Worm (Caenorhabditis elegans) whole organism, L4 larva: ENCODE measurements around the gene rpi-1.
A peak's percentile ranks its signal among the peaks of the same experiment; 100 is the strongest.

Source experiments
- F26F4.8 ChIP-seq: fragments of 200-800 bp; sonication (Bioruptor generic); conservative IDR thresholded peaks from 2 replicates; pipeline ENCODE4 v1.3.6; 2022; ENCODE audit warnings: missing genetic modification characterization, missing compliant biosample characterization
- F44E2.7 ChIP-seq: fragments of 200-800 bp; sonication (Bioruptor generic); IDR thresholded peaks from 2 replicates; pipeline ENCODE4 v2.1.2; 2022; ENCODE audit warnings: missing genetic modification characterization, missing compliant biosample characterization
- T20F7.1 ChIP-seq: fragments of 200-800 bp; sonication (Bioruptor generic); optimal IDR thresholded peaks from 2 replicates; lab custom pipeline; 2018; ENCODE audit warnings: mild to moderate bottlenecking, missing genetic modification characterization, missing compliant biosample characterization
- T26A8.4 ChIP-seq: fragments of 200-800 bp; sonication (Bioruptor generic); IDR thresholded peaks from 2 replicates; pipeline ENCODE4 v1.3.6; 2022; ENCODE audit warnings: missing genetic modification characterization, missing compliant biosample characterization
- Y105C5A.15 ChIP-seq: fragments of 200-800 bp; sonication (Bioruptor generic); IDR thresholded peaks from 2 replicates; pipeline ENCODE4 v1.3.6; 2022; ENCODE audit warnings: missing genetic modification characterization, missing compliant biosample characterization
- Y5F2A.4 ChIP-seq: fragments of 200-800 bp; sonication (Bioruptor generic); optimal IDR thresholded peaks from 2 replicates; lab custom pipeline; 2018; ENCODE audit warnings: mild to moderate bottlenecking, missing genetic modification characterization, missing compliant biosample characterization
- ZK546.5 ChIP-seq, 2 experiments: sonication (generic microtip); optimal IDR thresholded peaks; 2 replicates each; lab custom pipeline; 2017; ENCODE audit warnings: missing biosample characterization in 2 of 2, missing genetic modification characterization in 2 of 2
- aha-1 ChIP-seq: fragments of 150-350 bp; peaks from one replicate; lab custom pipeline; 2014; ENCODE audit warnings: missing biosample characterization, missing genetic modification characterization
- aly-2 ChIP-seq: sonication (generic microtip); optimal IDR thresholded peaks from 2 replicates; lab custom pipeline; 2018; ENCODE audit warnings: missing biosample characterization, missing genetic modification characterization
- ceh-20 ChIP-seq: fragments of 200-800 bp; sonication (Bioruptor generic); IDR thresholded peaks from 2 replicates; pipeline ENCODE4 v1.3.6; 2022; ENCODE audit warnings: missing genetic modification reagents, missing genetic modification characterization, missing compliant biosample characterization
- ceh-28 ChIP-seq: fragments of 150-350 bp; optimal IDR thresholded peaks from 2 replicates; lab custom pipeline; 2014; ENCODE audit warnings: missing biosample characterization, missing genetic modification reagents, missing genetic modification characterization
- ceh-32 ChIP-seq: sonication (generic microtip); optimal IDR thresholded peaks from 2 replicates; lab custom pipeline; 2016; ENCODE audit warnings: mild to moderate bottlenecking, missing genetic modification characterization, missing compliant biosample characterization; ENCODE audit not compliant: poor library complexity
- ceh-82 ChIP-seq: sonication (generic microtip); optimal IDR thresholded peaks from 2 replicates; lab custom pipeline; 2017; ENCODE audit warnings: missing biosample characterization, missing genetic modification characterization
- ctbp-1 ChIP-seq: fragments of 200-800 bp; sonication (Bioruptor generic); IDR thresholded peaks from 2 replicates; pipeline ENCODE4 v1.3.6; 2022; ENCODE audit warnings: missing genetic modification reagents, missing genetic modification characterization, missing compliant biosample characterization
- daf-16 ChIP-seq, 3 experiments: sonication (generic microtip); optimal IDR thresholded peaks; 2 replicates each; lab custom pipeline; 2016 to 2017; ENCODE audit warnings: missing genetic modification characterization in 3 of 3, missing genetic modification reagents in 3 of 3, mild to moderate bottlenecking in 2 of 3, missing compliant biosample characterization in 2 of 3, missing biosample characterization in 1 of 3, moderate library complexity in 1 of 3
- daf-19 ChIP-seq: fragments of 200-800 bp; sonication (Bioruptor generic); conservative IDR thresholded peaks from 2 replicates; pipeline ENCODE4 v1.3.6; 2022; ENCODE audit warnings: missing genetic modification characterization, missing compliant biosample characterization
- dmd-6 ChIP-seq: fragments of 200-800 bp; sonication (Bioruptor generic); IDR thresholded peaks from 2 replicates; pipeline ENCODE4 v1.3.6; 2022; ENCODE audit warnings: missing genetic modification reagents, missing genetic modification characterization, missing compliant biosample characterization
- dmd-8 ChIP-seq: fragments of 200-800 bp; sonication (Bioruptor generic); IDR thresholded peaks from 2 replicates; pipeline ENCODE4 v1.3.6; 2022; ENCODE audit warnings: missing genetic modification characterization, missing compliant biosample characterization
- dpl-1 ChIP-seq: fragments of 150-350 bp; optimal IDR thresholded peaks from 2 replicates; lab custom pipeline; 2014; ENCODE audit warnings: missing biosample characterization, missing genetic modification reagents, missing genetic modification characterization
- dve-1 ChIP-seq: sonication (generic microtip); optimal IDR thresholded peaks from 2 replicates; lab custom pipeline; 2017; ENCODE audit warnings: antibody characterized with exemption, mild to moderate bottlenecking, missing genetic modification characterization, missing compliant biosample characterization; ENCODE audit not compliant: insufficient read depth
- egl-27 ChIP-seq: sonication (generic microtip); optimal IDR thresholded peaks from 3 replicates; lab custom pipeline; 2017; ENCODE audit warnings: missing biosample characterization, missing genetic modification reagents, missing genetic modification characterization
- hlh-30 ChIP-seq: sonication (generic microtip); optimal IDR thresholded peaks from 2 replicates; lab custom pipeline; 2017; ENCODE audit warnings: antibody characterized with exemption, mild to moderate bottlenecking, missing genetic modification characterization, missing compliant biosample characterization; ENCODE audit not compliant: insufficient read depth
- jun-1 ChIP-seq: fragments of 150-350 bp; optimal IDR thresholded peaks from 2 replicates; lab custom pipeline; 2014; ENCODE audit warnings: missing biosample characterization, missing genetic modification reagents, missing genetic modification characterization
- lin-13 ChIP-seq: fragments of 150-350 bp; optimal IDR thresholded peaks from 2 replicates; lab custom pipeline; 2014; ENCODE audit warnings: missing biosample characterization, missing genetic modification reagents, missing genetic modification characterization
- lin-15B ChIP-seq: fragments of 150-350 bp; sonication (generic microtip); optimal IDR thresholded peaks from 3 replicates; lab custom pipeline; 2014; ENCODE audit warnings: missing biosample characterization, missing genetic modification characterization
- lsy-2 ChIP-seq, 2 experiments: fragments of 150-350 bp in 1 of 2; sonication (generic microtip) in 1 of 2; optimal IDR thresholded peaks; 2 replicates each; lab custom pipeline; 2014 to 2017; ENCODE audit warnings: missing biosample characterization in 2 of 2, missing genetic modification characterization in 2 of 2
- mep-1 ChIP-seq: fragments of 150-350 bp; sonication (generic microtip); optimal IDR thresholded peaks from 3 replicates; lab custom pipeline; 2014; ENCODE audit warnings: missing biosample characterization, missing genetic modification characterization
- mxl-2 ChIP-seq: fragments of 200-800 bp; sonication (Bioruptor generic); conservative IDR thresholded peaks from 2 replicates; pipeline ENCODE4 v1.3.6; 2022; ENCODE audit warnings: missing genetic modification reagents, missing genetic modification characterization, missing compliant biosample characterization
- mxl-3 ChIP-seq: fragments of 200-800 bp; sonication (Bioruptor generic); optimal IDR thresholded peaks from 2 replicates; lab custom pipeline; 2018; ENCODE audit warnings: mild to moderate bottlenecking, missing genetic modification characterization, missing compliant biosample characterization
- nhr-111 ChIP-seq: fragments of 200-800 bp; sonication (Bioruptor generic); optimal IDR thresholded peaks from 2 replicates; lab custom pipeline; 2018; ENCODE audit warnings: mild to moderate bottlenecking, missing genetic modification characterization, missing compliant biosample characterization
- nhr-28 ChIP-seq: fragments of 150-350 bp; optimal IDR thresholded peaks from 2 replicates; lab custom pipeline; 2014; ENCODE audit warnings: missing biosample characterization, missing genetic modification characterization
- nhr-42 ChIP-seq: fragments of 200-800 bp; sonication (Bioruptor generic); IDR thresholded peaks from 2 replicates; pipeline ENCODE4 v1.3.6; 2022; ENCODE audit warnings: missing genetic modification characterization, missing compliant biosample characterization
- nhr-77 ChIP-seq: fragments of 150-350 bp; optimal IDR thresholded peaks from 2 replicates; lab custom pipeline; 2014; ENCODE audit warnings: missing biosample characterization, missing genetic modification characterization
- pha-4 ChIP-seq, 2 experiments: fragments of 150-350 bp in 1 of 2; fragments of 200-800 bp in 1 of 2; sonication (Bioruptor generic) in 1 of 2; IDR thresholded peaks in 1 of 2; optimal IDR thresholded peaks in 1 of 2; 2 replicates each; pipeline versions ENCODE4 v1.3.6 to Lab custom; 2014 to 2022; ENCODE audit warnings: missing genetic modification characterization in 2 of 2, missing genetic modification reagents in 2 of 2, missing biosample characterization in 1 of 2, missing compliant biosample characterization in 1 of 2
- pqm-1 ChIP-seq: sonication (generic microtip); optimal IDR thresholded peaks from 2 replicates; lab custom pipeline; 2017; ENCODE audit warnings: missing biosample characterization, missing genetic modification characterization
- rbr-2 ChIP-seq: sonication (generic microtip); optimal IDR thresholded peaks from 2 replicates; lab custom pipeline; 2016; ENCODE audit warnings: missing genotype, missing genetic modification characterization, missing compliant biosample characterization
- snpc-1.2 ChIP-seq: fragments of 200-800 bp; sonication (Bioruptor generic); IDR thresholded peaks from 2 replicates; pipeline ENCODE4 v1.3.6; 2022; ENCODE audit warnings: missing genetic modification reagents, missing genetic modification characterization, missing compliant biosample characterization
- spr-1 ChIP-seq: sonication (generic microtip); optimal IDR thresholded peaks from 2 replicates; lab custom pipeline; 2016; ENCODE audit warnings: mild to moderate bottlenecking, missing genetic modification characterization, missing compliant biosample characterization
- tra-1 ChIP-seq: fragments of 200-800 bp; sonication (Bioruptor generic); IDR thresholded peaks from 2 replicates; pipeline ENCODE4 v1.3.6; 2022; ENCODE audit warnings: missing genetic modification reagents, missing genetic modification characterization, missing compliant biosample characterization
- unc-62 ChIP-seq, 3 experiments: fragments of 150-350 bp in 1 of 3; sonication (generic microtip); optimal IDR thresholded peaks in 2 of 3; peaks in 1 of 3; 1 replicate in 1 of 3; 2 replicates in 2 of 3; lab custom pipeline; 2014 to 2017; ENCODE audit warnings: missing biosample characterization in 3 of 3, missing genetic modification characterization in 3 of 3, missing genetic modification reagents in 3 of 3, missing genotype in 1 of 3
- zfp-2 ChIP-seq: sonication (generic microtip); optimal IDR thresholded peaks from 2 replicates; lab custom pipeline; 2016; ENCODE audit warnings: mild to moderate bottlenecking, missing genetic modification characterization, missing compliant biosample characterization
- zfp-3 ChIP-seq: fragments of 200-800 bp; sonication (Bioruptor generic); conservative IDR thresholded peaks from 2 replicates; pipeline ENCODE4 v1.3.6; 2022; ENCODE audit warnings: missing genetic modification reagents, missing genetic modification characterization, missing compliant biosample characterization
- zip-2 ChIP-seq: fragments of 150-350 bp; optimal IDR thresholded peaks from 2 replicates; lab custom pipeline; 2014; ENCODE audit warnings: missing biosample characterization, missing genetic modification characterization
- ztf-7 ChIP-seq: fragments of 150-350 bp; optimal IDR thresholded peaks from 2 replicates; lab custom pipeline; 2014; ENCODE audit warnings: missing biosample characterization, missing genetic modification characterization

rpi-1 gene

ce11 chrII:13979833-13980513, 17.8 kb upstream of the rpi-1 start, which contains the start of gene sre-48:
Gene sre-48, minus strand, starts transcription at chrII:13979883.
- TF ChIP-seq ceh-82 (tag; lab: Kevin White, UChicago) (no peak), daf-16 (GFP tag; optimal IDR thresholded peaks at IDR 0.05; lab: Kevin White, UChicago) (no peak), daf-16 (tag; optimal IDR thresholded peaks at IDR 0.05; lab: Kevin White, UChicago) (peak; percentile 76), pqm-1 (peak; percentile 51), F44E2.7 (GFP tag; lab: Robert Waterston, UW) (no peak), tra-1 (GFP tag; lab: Robert Waterston, UW) (no peak), nhr-28 (tag; lab: Kevin White, UChicago) (peak; percentile 40), ctbp-1 (GFP tag; lab: Robert Waterston, UW) (no peak), T26A8.4 (GFP tag; lab: Robert Waterston, UW) (no peak), hlh-30 (tag; lab: Kevin White, UChicago) (peak; percentile 43), dmd-6 (0 out of 2 replicates have a peak, but pooled peaks have one; percentile 17), Y5F2A.4 (no peak), Y105C5A.15 (GFP tag; lab: Robert Waterston, UW) (no peak), lin-15B (tag; lab: Kevin White, UChicago) (no peak), unc-62 (GFP tag; optimal IDR thresholded peaks at IDR 0.05 in 1 of 2; lab: Kevin White, UChicago) (peak in 1 of 2 experiments; percentile 22), unc-62 (tag; optimal IDR thresholded peaks at IDR 0.05; lab: Kevin White, UChicago) (no peak), aha-1 (tag; lab: Kevin White, UChicago) (peak; percentile 35), egl-27 (tag; lab: Kevin White, UChicago) (no peak), ceh-28 (tag; lab: Kevin White, UChicago) (no peak), mep-1 (no peak), spr-1 (tag; lab: Kevin White, UChicago) (no peak), T20F7.1 (GFP tag; lab: Kevin White, UChicago) (no peak), ZK546.5 (tag; optimal IDR thresholded peaks at IDR 0.05; lab: Kevin White, UChicago) (no peak), nhr-77 (peak; percentile 48), ztf-7 (tag; lab: Kevin White, UChicago) (no peak), dve-1 (peak; percentile 61), pha-4 (GFP tag; IDR thresholded peaks at IDR 0.05; lab: Robert Waterston, UW) (no peak), pha-4 (tag; optimal IDR thresholded peaks at IDR 0.05; lab: Kevin White, UChicago) (no peak)

DNA sequence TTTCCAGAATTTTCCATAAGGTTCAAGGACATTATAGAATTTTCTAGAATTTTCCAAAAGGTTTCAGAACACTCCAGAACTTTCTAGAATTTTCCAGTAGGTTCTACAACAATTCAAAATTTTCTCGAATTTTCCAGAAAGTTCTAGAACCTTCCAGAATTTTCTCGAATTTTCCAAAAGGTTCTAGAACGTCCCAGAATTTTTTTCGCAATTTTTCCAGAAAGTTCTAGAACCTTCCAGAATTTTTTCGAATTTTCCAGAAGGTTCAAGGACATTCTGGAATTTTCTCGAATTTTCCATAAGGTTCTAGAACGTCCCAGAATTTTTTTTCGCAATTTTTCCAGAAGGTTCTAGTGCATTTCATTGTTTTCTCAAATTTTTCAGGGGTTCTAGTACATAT, 15.5 kb upstream of the rpi-1 start:
- no peak for TF ChIP-seq dpl-1
- TF ChIP-seq zip-2 (tag; lab: Kevin White, UChicago) = no peak

ce11 chrII:13976161-13976560, 13.9 kb upstream of the rpi-1 start, which contains the start of gene Y39G8B.2:
Gene Y39G8B.2, minus strand, starts transcription at chrII:13976221.
- TF ChIP-seq tra-1 (GFP tag; lab: Robert Waterston, UW) = peak; percentile 75; the same call in 1 of the 2 replicates
- TF ChIP-seq dmd-8 (GFP tag; lab: Robert Waterston, UW) = no peak
- TF ChIP-seq mxl-3 (GFP tag; lab: Kevin White, UChicago) = peak; percentile 76
- TF ChIP-seq F26F4.8 (GFP tag; lab: Robert Waterston, UW) = no peak
- TF ChIP-seq nhr-42 (GFP tag; lab: Robert Waterston, UW) = peak; percentile 88
- no peak for TF ChIP-seq daf-16 (GFP tag; optimal IDR thresholded peaks at IDR 0.05; lab: Kevin White, UChicago)
- TF ChIP-seq daf-16 (tag; optimal IDR thresholded peaks at IDR 0.05; lab: Kevin White, UChicago) = peak; percentile 71
- TF ChIP-seq dpl-1 = peak; percentile 85
- TF ChIP-seq aly-2 = no peak
- no peak for TF ChIP-seq mxl-2 (GFP tag; lab: Robert Waterston, UW)
- TF ChIP-seq hlh-30 (tag; lab: Kevin White, UChicago) = peak; percentile 72
- peak; percentile 73; the same call in 1 of the 2 replicates for TF ChIP-seq ceh-20 (GFP tag; lab: Robert Waterston, UW)
- peak; percentile 51; the same call in 1 of the 2 replicates for TF ChIP-seq snpc-1.2 (GFP tag; lab: Robert Waterston, UW)
- peak; percentile 86 for TF ChIP-seq lin-13 (GFP tag; lab: Kevin White, UChicago)
- TF ChIP-seq jun-1 = peak; percentile 66
- TF ChIP-seq unc-62 (GFP tag; optimal IDR thresholded peaks at IDR 0.05 in 1 of 2; lab: Kevin White, UChicago) = peak in 1 of 2 experiments; percentile 97
- no peak for TF ChIP-seq unc-62 (tag; optimal IDR thresholded peaks at IDR 0.05; lab: Kevin White, UChicago)
- peak; percentile 14 for TF ChIP-seq zfp-2
- TF ChIP-seq ceh-32 (tag; lab: Kevin White, UChicago) = no peak
- TF ChIP-seq rbr-2 = peak; percentile 88
- no peak for TF ChIP-seq daf-19 (GFP tag; lab: Robert Waterston, UW)
- TF ChIP-seq lsy-2 (tag; optimal IDR thresholded peaks at IDR 0.05; lab: Kevin White, UChicago) = peak; percentile 64 to 93
- TF ChIP-seq dve-1 = peak; percentile 89
- TF ChIP-seq ztf-7 (tag; lab: Kevin White, UChicago) = no peak
- no peak for TF ChIP-seq nhr-111 (GFP tag; lab: Kevin White, UChicago)
- peak; percentile 56; the same call in 1 of the 2 replicates for TF ChIP-seq zfp-3 (GFP tag; lab: Robert Waterston, UW)
